Worm (Caenorhabditis elegans) whole organism, L1 larva: ENCODE measurements around the gene clec-208.

Experiments used
- aha-1 ChIP-seq: fragments of 150-350 bp; optimal IDR thresholded peaks from 2 replicates; lab custom pipeline; 2014; ENCODE audit warnings: missing biosample characterization, missing genetic modification characterization
- elt-3 ChIP-seq, 6 experiments: fragments of 150-350 bp in 1 of 6; sonication (generic microtip); optimal IDR thresholded peaks; 2 replicates each; lab custom pipeline; 2017 to 2018; ENCODE audit warnings: missing biosample characterization in 6 of 6, missing genetic modification characterization in 6 of 6, inconsistent platforms in 1 of 6
- hlh-17 ChIP-seq: fragments of 200-800 bp; sonication (Bioruptor generic); optimal IDR thresholded peaks from 2 replicates; lab custom pipeline; 2018; ENCODE audit warnings: missing genetic modification characterization, mild to moderate bottlenecking, missing compliant biosample characterization, moderate library complexity, borderline replicate concordance
- nhr-77 ChIP-seq: fragments of 150-350 bp; optimal IDR thresholded peaks from 2 replicates; lab custom pipeline; 2014; ENCODE audit warnings: missing biosample characterization, missing genetic modification characterization
- snpc-4 ChIP-seq: fragments of 150-350 bp; optimal IDR thresholded peaks from 2 replicates; lab custom pipeline; 2014; ENCODE audit warnings: missing biosample characterization, missing genetic modification characterization
- unc-30 ChIP-seq: sonication (generic microtip); optimal IDR thresholded peaks from 2 replicates; lab custom pipeline; 2017; ENCODE audit warnings: missing biosample characterization, missing genetic modification characterization

- TF ChIP-seq aha-1 (tag; lab: Kevin White, UChicago), result no peak
- TF ChIP-seq nhr-77 (tag; lab: Kevin White, UChicago), result no peak
- TF ChIP-seq snpc-4 (tag; lab: Kevin White, UChicago), result no peak
- no peak for TF ChIP-seq elt-3 (tag; optimal IDR thresholded peaks at IDR 0.05; lab: Kevin White, UChicago)
- TF ChIP-seq hlh-17 (GFP tag; lab: Kevin White, UChicago), result no peak
- TF ChIP-seq unc-30 (tag; lab: Kevin White, UChicago), result no peak
These were observed 41.8 kb upstream of the clec-208 start for ce11 chrV:2055765-2056504.
